Worm (Caenorhabditis elegans) whole organism, L2 larva: ENCODE measurements around the gene str-45.

ENCODE experiments used
- C34F6.9 ChIP-seq: fragments of 150-350 bp; optimal IDR thresholded peaks from 2 replicates; lab custom pipeline; 2014; ENCODE audit warnings: missing biosample characterization, missing genetic modification characterization
- R02D3.7 ChIP-seq: fragments of 150-350 bp; optimal IDR thresholded peaks from 2 replicates; lab custom pipeline; 2014; ENCODE audit warnings: missing biosample characterization, missing genetic modification characterization
- Y55F3AM.14 ChIP-seq: fragments of 200-800 bp; sonication (Bioruptor generic); optimal IDR thresholded peaks from 2 replicates; lab custom pipeline; 2018; ENCODE audit warnings: mild to moderate bottlenecking, missing genetic modification characterization, missing compliant biosample characterization
- alr-1 ChIP-seq: fragments of 150-350 bp; optimal IDR thresholded peaks from 2 replicates; lab custom pipeline; 2014; ENCODE audit warnings: missing biosample characterization, missing genetic modification characterization
- blmp-1 ChIP-seq: sonication (generic microtip); optimal IDR thresholded peaks from 2 replicates; lab custom pipeline; 2017; ENCODE audit warnings: missing genetic modification characterization, mild to moderate bottlenecking, missing compliant biosample characterization, antibody characterized with exemption, moderate library complexity; ENCODE audit not compliant: insufficient read depth
- ceh-16 ChIP-seq: fragments of 150-350 bp; optimal IDR thresholded peaks from 2 replicates; lab custom pipeline; 2014; ENCODE audit warnings: missing biosample characterization, missing genetic modification characterization
- ceh-82 ChIP-seq: fragments of 150-350 bp; optimal IDR thresholded peaks from 2 replicates; lab custom pipeline; 2014; ENCODE audit warnings: missing biosample characterization, missing genetic modification characterization
- crh-2 ChIP-seq: sonication (generic microtip); optimal IDR thresholded peaks from 2 replicates; lab custom pipeline; 2017; ENCODE audit warnings: missing biosample characterization, missing genetic modification characterization
- dmd-4 ChIP-seq: sonication (generic microtip); optimal IDR thresholded peaks from 2 replicates; lab custom pipeline; 2017; ENCODE audit warnings: missing biosample characterization, missing genetic modification characterization
- fos-1 ChIP-seq: fragments of 150-350 bp; optimal IDR thresholded peaks from 2 replicates; lab custom pipeline; 2014; ENCODE audit warnings: missing biosample characterization, missing genetic modification characterization
- gmeb-1 ChIP-seq: fragments of 150-350 bp; optimal IDR thresholded peaks from 2 replicates; lab custom pipeline; 2014; ENCODE audit warnings: missing biosample characterization, missing genetic modification characterization
- lin-11 ChIP-seq: fragments of 150-350 bp; sonication (generic microtip); optimal IDR thresholded peaks from 2 replicates; lab custom pipeline; 2014; ENCODE audit warnings: missing biosample characterization, missing genetic modification characterization, inconsistent platforms, mixed read lengths
- lin-39 ChIP-seq: fragments of 150-350 bp; optimal IDR thresholded peaks from 2 replicates; lab custom pipeline; 2014; ENCODE audit warnings: missing biosample characterization, missing genetic modification reagents, missing genetic modification characterization
- lsy-2 ChIP-seq, 2 experiments: fragments of 150-350 bp in 1 of 2; sonication (generic microtip) in 1 of 2; optimal IDR thresholded peaks; 2 replicates each; lab custom pipeline; 2014 to 2017; ENCODE audit warnings: missing biosample characterization in 2 of 2, missing genetic modification characterization in 2 of 2
- mbf-1 ChIP-seq: sonication (generic microtip); optimal IDR thresholded peaks from 2 replicates; lab custom pipeline; 2017; ENCODE audit warnings: missing biosample characterization, missing genetic modification characterization
- nhr-10 ChIP-seq: sonication (generic microtip); optimal IDR thresholded peaks from 2 replicates; lab custom pipeline; 2017; ENCODE audit warnings: missing biosample characterization, missing genetic modification characterization
- nhr-12 ChIP-seq: fragments of 150-350 bp; optimal IDR thresholded peaks from 2 replicates; lab custom pipeline; 2014; ENCODE audit warnings: missing biosample characterization, missing genetic modification characterization
- nhr-129 ChIP-seq: fragments of 150-350 bp; optimal IDR thresholded peaks from 2 replicates; lab custom pipeline; 2014; ENCODE audit warnings: missing biosample characterization, missing genetic modification characterization
- nhr-21 ChIP-seq: fragments of 150-350 bp; optimal IDR thresholded peaks from 2 replicates; lab custom pipeline; 2014; ENCODE audit warnings: missing biosample characterization, missing genetic modification characterization
- nhr-23 ChIP-seq: fragments of 150-350 bp; optimal IDR thresholded peaks from 2 replicates; lab custom pipeline; 2014; ENCODE audit warnings: missing biosample characterization, missing genetic modification reagents, missing genetic modification characterization
- nhr-25 ChIP-seq: fragments of 150-350 bp; sonication (generic microtip); optimal IDR thresholded peaks from 3 replicates; lab custom pipeline; 2014; ENCODE audit warnings: missing biosample characterization, missing genetic modification characterization
- nhr-6 ChIP-seq: fragments of 150-350 bp; optimal IDR thresholded peaks from 2 replicates; lab custom pipeline; 2014; ENCODE audit warnings: missing biosample characterization, missing genetic modification characterization
- nhr-77 ChIP-seq: fragments of 150-350 bp; optimal IDR thresholded peaks from 2 replicates; lab custom pipeline; 2014; ENCODE audit warnings: missing biosample characterization, missing genetic modification characterization
- peb-1 ChIP-seq: fragments of 150-350 bp; optimal IDR thresholded peaks from 2 replicates; lab custom pipeline; 2014; ENCODE audit warnings: missing biosample characterization, missing genetic modification characterization
- sem-4 ChIP-seq: fragments of 150-350 bp; optimal IDR thresholded peaks from 2 replicates; lab custom pipeline; 2014; ENCODE audit warnings: missing biosample characterization, missing genetic modification reagents, missing genetic modification characterization
- skn-1 ChIP-seq: sonication (generic microtip); optimal IDR thresholded peaks from 2 replicates; lab custom pipeline; 2017; ENCODE audit warnings: missing biosample characterization, missing genetic modification characterization
- sma-3 ChIP-seq: sonication (generic microtip); optimal IDR thresholded peaks from 2 replicates; lab custom pipeline; 2016; ENCODE audit warnings: missing genetic modification reagents, missing genetic modification characterization, missing compliant biosample characterization
- sma-9 ChIP-seq, 2 experiments: fragments of 150-350 bp in 1 of 2; sonication (generic microtip) in 1 of 2; optimal IDR thresholded peaks; 2 replicates each; lab custom pipeline; 2014 to 2016; ENCODE audit warnings: missing genetic modification characterization in 2 of 2, mild to moderate bottlenecking in 1 of 2, missing biosample characterization in 1 of 2, missing compliant biosample characterization in 1 of 2, missing genetic modification reagents in 1 of 2, moderate library complexity in 1 of 2
- snpc-4 ChIP-seq: fragments of 150-350 bp; optimal IDR thresholded peaks from 2 replicates; lab custom pipeline; 2014; ENCODE audit warnings: missing biosample characterization, missing genetic modification characterization
- unc-39 ChIP-seq: fragments of 150-350 bp; optimal IDR thresholded peaks from 2 replicates; lab custom pipeline; 2014; ENCODE audit warnings: missing biosample characterization, missing genetic modification characterization
- unc-55 ChIP-seq: fragments of 150-350 bp; sonication (generic microtip); optimal IDR thresholded peaks from 3 replicates; lab custom pipeline; 2014; ENCODE audit warnings: missing biosample characterization, missing genetic modification reagents, missing genetic modification characterization
- unc-62 ChIP-seq: fragments of 150-350 bp; optimal IDR thresholded peaks from 2 replicates; lab custom pipeline; 2014; ENCODE audit warnings: missing biosample characterization, missing genetic modification reagents, missing genetic modification characterization
- zag-1 ChIP-seq: fragments of 150-350 bp; optimal IDR thresholded peaks from 2 replicates; lab custom pipeline; 2014; ENCODE audit warnings: missing biosample characterization, missing genetic modification characterization
- ztf-11 ChIP-seq: sonication (generic microtip); optimal IDR thresholded peaks from 2 replicates; lab custom pipeline; 2017; ENCODE audit warnings: missing biosample characterization, missing genetic modification characterization

Gene str-45

DNA sequence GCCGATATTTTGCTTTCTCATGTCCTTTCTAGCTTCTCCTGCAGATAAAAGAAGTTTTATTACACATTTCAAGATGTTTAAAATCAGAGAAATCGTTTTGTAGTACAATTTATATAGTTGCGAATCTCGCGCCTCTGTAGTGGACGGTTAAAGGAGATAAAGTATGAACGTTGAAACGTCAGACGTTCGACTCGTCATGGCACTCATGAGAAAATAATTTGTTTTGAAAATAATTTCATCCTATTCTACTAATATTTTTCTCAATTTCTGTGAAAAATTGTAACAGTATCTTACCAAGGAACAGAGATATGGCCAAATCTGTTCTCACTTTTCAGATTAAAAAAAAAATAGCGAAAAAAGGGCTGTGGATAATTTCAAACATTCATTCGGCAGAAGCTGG is 11.0 kb upstream of the str-45 start, which contains the start of gene T09F5.20:
Gene T09F5.20 (minus strand): TSS at position 101 of the 400 bp plus-strand sequence.
- no peak for TF ChIP-seq nhr-10 (tag; lab: Kevin White, UChicago)
- TF ChIP-seq ceh-16 (tag; lab: Kevin White, UChicago) = no peak
- no peak for TF ChIP-seq zag-1 (tag; lab: Kevin White, UChicago)
- no peak for TF ChIP-seq crh-2 (tag; lab: Kevin White, UChicago)
- TF ChIP-seq unc-62 (GFP tag; lab: Kevin White, UChicago) = no peak
- TF ChIP-seq fos-1 (tag; lab: Kevin White, UChicago) = no peak
- no peak for TF ChIP-seq blmp-1 (tag; lab: Kevin White, UChicago)
- no peak for TF ChIP-seq snpc-4 (tag; lab: Kevin White, UChicago)
- no peak for TF ChIP-seq R02D3.7 (tag; lab: Kevin White, UChicago)

DNA sequence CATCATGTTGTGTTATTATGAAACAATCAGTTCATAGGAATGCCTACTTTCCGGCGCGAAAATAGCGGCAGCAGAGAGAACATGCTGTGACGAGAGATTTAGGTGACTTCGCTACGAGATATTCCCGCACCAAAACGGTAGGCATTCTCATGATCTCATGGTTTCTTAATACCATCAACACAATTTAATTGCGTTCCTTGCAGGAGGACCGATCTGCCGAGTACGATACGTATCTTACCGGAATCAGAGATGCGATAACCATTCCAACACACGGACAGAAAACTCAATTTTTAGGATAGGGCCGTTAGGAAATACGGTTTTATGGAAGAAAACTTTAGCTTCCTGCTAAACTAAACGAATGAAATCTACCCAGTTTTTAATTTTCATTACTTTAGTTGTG is 10.0 kb upstream of the str-45 start, which contains the start of gene T09F5.1:
Gene T09F5.1 (plus strand): TSS at position 301 of the 400 bp plus-strand sequence.
- TF ChIP-seq lsy-2 (tag; optimal IDR thresholded peaks at IDR 0.05; lab: Kevin White, UChicago) (no peak), nhr-77 (tag; lab: Kevin White, UChicago) (no peak), alr-1 (no peak), unc-55 (GFP tag; lab: Kevin White, UChicago) (no peak), blmp-1 (tag; lab: Kevin White, UChicago) (no peak), nhr-23 (tag; lab: Kevin White, UChicago) (no peak)

DNA sequence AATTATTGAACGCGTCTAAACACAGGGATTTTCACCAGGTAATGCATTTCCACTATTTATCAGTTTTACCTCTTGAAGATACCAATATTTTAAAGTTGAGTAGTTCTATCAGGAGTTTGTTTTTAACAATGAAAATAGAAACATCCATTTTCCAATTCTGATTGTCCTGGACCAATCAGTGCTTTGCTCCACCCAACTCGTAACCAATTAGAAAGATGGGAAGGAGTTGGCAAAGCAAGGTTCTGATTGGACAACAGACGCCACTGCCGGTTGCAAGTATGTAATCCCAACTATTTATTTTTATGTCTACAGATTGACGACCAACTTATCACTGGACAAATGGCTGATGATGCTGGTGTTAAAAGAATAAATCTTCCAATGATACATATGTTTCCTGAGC is 8.6 kb upstream of the str-45 start:
- TF ChIP-seq snpc-4 (tag; lab: Kevin White, UChicago) (no peak), peb-1 (no peak), nhr-129 (tag; lab: Kevin White, UChicago) (no peak), nhr-6 (tag; lab: Kevin White, UChicago) (no peak), lin-39 (tag; lab: Kevin White, UChicago) (no peak), mbf-1 (no peak), lin-11 (tag; lab: Kevin White, UChicago) (no peak), gmeb-1 (no peak), dmd-4 (tag; lab: Kevin White, UChicago) (no peak), unc-55 (GFP tag; lab: Kevin White, UChicago) (no peak), nhr-12 (tag; lab: Kevin White, UChicago) (no peak), ceh-16 (tag; lab: Kevin White, UChicago) (no peak), sma-3 (GFP tag; lab: Kevin White, UChicago) (no peak), unc-39 (no peak)
- TF ChIP-seq, all 48 proteins: peak for 0

DNA sequence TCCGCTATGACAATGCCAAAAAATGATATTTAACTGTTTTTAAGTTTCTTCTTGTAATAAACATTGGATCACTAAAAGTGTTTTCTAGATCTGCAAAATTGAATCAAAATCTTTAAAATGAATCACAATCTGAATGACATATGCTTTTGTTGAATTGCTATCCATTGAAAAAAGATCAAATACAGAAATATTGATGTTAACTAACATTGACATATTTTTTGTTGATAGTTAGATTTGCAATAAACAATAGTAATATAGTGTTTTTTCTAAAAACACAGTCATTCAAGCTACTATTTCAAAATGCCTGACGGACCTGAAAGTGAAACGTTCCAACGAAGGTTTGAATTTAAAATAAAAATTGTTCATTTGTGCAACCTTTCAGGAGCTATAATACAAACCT is 8.1 kb upstream of the str-45 start, which contains the start of gene T09F5.2:
Gene T09F5.2 (plus strand): TSS at position 301 of the 400 bp plus-strand sequence.
- TF ChIP-seq blmp-1 (tag; lab: Kevin White, UChicago) (no peak), ceh-16 (tag; lab: Kevin White, UChicago) (no peak), nhr-10 (tag; lab: Kevin White, UChicago) (no peak), sma-3 (GFP tag; lab: Kevin White, UChicago) (no peak), peb-1 (no peak), lin-39 (tag; lab: Kevin White, UChicago) (no peak), ceh-82 (tag; lab: Kevin White, UChicago) (no peak), nhr-25 (tag; lab: Kevin White, UChicago) (no peak), Y55F3AM.14 (GFP tag; lab: Kevin White, UChicago) (no peak), sem-4 (tag; lab: Kevin White, UChicago) (no peak), fos-1 (tag; lab: Kevin White, UChicago) (no peak), ztf-11 (tag; lab: Kevin White, UChicago) (no peak), nhr-21 (no peak), sma-9 (GFP tag; optimal IDR thresholded peaks at IDR 0.05; lab: Kevin White, UChicago) (no peak), sma-9 (tag; optimal IDR thresholded peaks at IDR 0.05; lab: Kevin White, UChicago) (no peak), snpc-4 (tag; lab: Kevin White, UChicago) (no peak), C34F6.9 (tag; lab: Kevin White, UChicago) (no peak), dmd-4 (tag; lab: Kevin White, UChicago) (no peak), skn-1 (no peak)
- TF ChIP-seq, all 48 proteins: peak for 0
